Fruit fly (Drosophila melanogaster) whole organism, embryonic: ENCODE results near the gene Prosbeta2R2.
A peak's percentile ranks its signal among the peaks of the same experiment; 100 is the strongest.

ENCODE experiments used
- Adf1 ChIP-seq: fragments of 200-800 bp; sonication (Bioruptor generic); IDR thresholded peaks from 2 replicates; pipeline ENCODE4 v1.3.6; 2022; ENCODE audit warnings: missing biosample characterization, missing genetic modification characterization
- B-H2 ChIP-seq: fragments of 200-800 bp; sonication (Bioruptor generic); optimal IDR thresholded peaks from 2 replicates; lab custom pipeline; 2018; ENCODE audit warnings: missing biosample characterization, mild to moderate bottlenecking, missing genetic modification characterization
- CG10209 ChIP-seq: fragments of 200-800 bp; sonication (Bioruptor generic); optimal IDR thresholded peaks from 3 replicates; lab custom pipeline; 2017; ENCODE audit warnings: missing biosample characterization, mild to moderate bottlenecking, missing genetic modification characterization, missing genetic modification reagents
- CG10979 ChIP-seq: fragments of 200-800 bp; sonication (Bioruptor generic); optimal IDR thresholded peaks from 2 replicates; lab custom pipeline; 2018; ENCODE audit warnings: missing biosample characterization, mild to moderate bottlenecking, missing genetic modification characterization, moderate library complexity
- CG14014 ChIP-seq: fragments of 200-800 bp; sonication (Bioruptor generic); IDR thresholded peaks from 2 replicates; pipeline ENCODE4 v1.3.6; 2022; ENCODE audit warnings: missing biosample characterization, missing genetic modification characterization
- CG16813 ChIP-seq: fragments of 200-800 bp; sonication (Bioruptor generic); IDR thresholded peaks from 3 replicates; pipeline ENCODE4 v1.3.6; 2022; ENCODE audit warnings: missing biosample characterization, missing genetic modification characterization; ENCODE audit not compliant: partially characterized antibody
- CG16815 ChIP-seq: fragments of 200-800 bp; sonication (Bioruptor generic); optimal IDR thresholded peaks from 3 replicates; lab custom pipeline; 2017; ENCODE audit warnings: missing biosample characterization, mild to moderate bottlenecking, missing genetic modification characterization
- CG17186 ChIP-seq: fragments of 200-800 bp; sonication (Bioruptor generic); optimal IDR thresholded peaks from 3 replicates; lab custom pipeline; 2017; ENCODE audit warnings: missing biosample characterization, missing genetic modification reagents, missing genetic modification characterization
- CG34224 ChIP-seq: fragments of 200-800 bp; sonication (Bioruptor generic); IDR thresholded peaks from 3 replicates; pipeline ENCODE4 v1.3.6; 2022; ENCODE audit warnings: missing biosample characterization, missing genetic modification characterization; ENCODE audit not compliant: partially characterized antibody
- CG34376 ChIP-seq: fragments of 200-800 bp; sonication (Bioruptor generic); optimal IDR thresholded peaks from 2 replicates; lab custom pipeline; 2018; ENCODE audit warnings: missing biosample characterization, mild to moderate bottlenecking, missing genetic modification characterization
- CG3995 ChIP-seq: fragments of 200-800 bp; sonication (Bioruptor generic); optimal IDR thresholded peaks from 3 replicates; lab custom pipeline; 2016; ENCODE audit warnings: missing biosample characterization, missing genetic modification characterization
- CG5245 ChIP-seq: fragments of 200-800 bp; sonication (Bioruptor generic); optimal IDR thresholded peaks from 3 replicates; lab custom pipeline; 2016; ENCODE audit warnings: missing biosample characterization, missing genetic modification characterization
- CG9797 ChIP-seq: fragments of 200-800 bp; sonication (Bioruptor generic); optimal IDR thresholded peaks from 3 replicates; lab custom pipeline; 2018; ENCODE audit warnings: missing biosample characterization, mild to moderate bottlenecking, missing genetic modification characterization
- Chrac-16 ChIP-seq: fragments of 200-800 bp; sonication (Bioruptor generic); optimal IDR thresholded peaks from 3 replicates; lab custom pipeline; 2016; ENCODE audit warnings: missing biosample characterization, missing genetic modification characterization
- CrebB ChIP-seq: fragments of 200-800 bp; sonication (Bioruptor generic); optimal IDR thresholded peaks from 3 replicates; lab custom pipeline; 2018; ENCODE audit warnings: missing biosample characterization, mild to moderate bottlenecking, missing genetic modification characterization
- Dref ChIP-seq: fragments of 200-800 bp; sonication (Bioruptor generic); IDR thresholded peaks from 2 replicates; pipeline ENCODE4 v1.3.6; 2022; ENCODE audit warnings: missing biosample characterization, missing genetic modification characterization
- E2f1 ChIP-seq: fragments of 200-800 bp; sonication (Bioruptor generic); IDR thresholded peaks from 2 replicates; pipeline ENCODE4 v1.3.6; 2022; ENCODE audit warnings: missing biosample characterization, missing genetic modification characterization
- Elba2 ChIP-seq: fragments of 200-800 bp; sonication (Bioruptor generic); optimal IDR thresholded peaks from 3 replicates; lab custom pipeline; 2016; ENCODE audit warnings: missing biosample characterization, missing genetic modification characterization
- Hr3 ChIP-seq: fragments of 200-800 bp; sonication (Bioruptor generic); optimal IDR thresholded peaks from 3 replicates; lab custom pipeline; 2016; ENCODE audit warnings: missing biosample characterization, missing genetic modification characterization
- MBD-R2 ChIP-seq: fragments of 200-800 bp; sonication (Bioruptor generic); IDR thresholded peaks from 2 replicates; pipeline ENCODE4 v1.3.6; 2022; ENCODE audit warnings: missing biosample characterization, missing genetic modification characterization
- Nf-YA ChIP-seq: fragments of 200-800 bp; sonication (Bioruptor generic); IDR thresholded peaks from 2 replicates; pipeline ENCODE4 v1.3.6; 2022; ENCODE audit warnings: missing biosample characterization, missing genetic modification characterization
- Pdp1 ChIP-seq, 2 experiments: fragments of 200-800 bp; sonication (Bioruptor generic); optimal IDR thresholded peaks; 3 replicates each; lab custom pipeline; 2016; ENCODE audit warnings: missing biosample characterization in 2 of 2, missing genetic modification characterization in 2 of 2, mild to moderate bottlenecking in 1 of 2, moderate library complexity in 1 of 2
- Rfx ChIP-seq: fragments of 200-800 bp; sonication (Bioruptor generic); IDR thresholded peaks from 2 replicates; pipeline ENCODE4 v1.3.6; 2022; ENCODE audit warnings: missing biosample characterization, missing genetic modification characterization
- Rx ChIP-seq: fragments of 200-800 bp; sonication (Bioruptor generic); IDR thresholded peaks from 2 replicates; pipeline ENCODE4 v1.3.6; 2022; ENCODE audit warnings: missing biosample characterization, missing genetic modification characterization
- Spps ChIP-seq: fragments of 200-800 bp; sonication (Bioruptor generic); optimal IDR thresholded peaks from 2 replicates; lab custom pipeline; 2018; ENCODE audit warnings: missing biosample characterization, mild to moderate bottlenecking, missing genetic modification characterization
- TFAM ChIP-seq: fragments of 200-800 bp; sonication (Bioruptor generic); optimal IDR thresholded peaks from 2 replicates; lab custom pipeline; 2017; ENCODE audit warnings: missing biosample characterization, missing genetic modification characterization, inconsistent platforms
- amos ChIP-seq: fragments of 200-800 bp; sonication (Bioruptor generic); IDR thresholded peaks from 2 replicates; pipeline ENCODE4 v1.3.6; 2022; ENCODE audit warnings: missing biosample characterization, missing genetic modification characterization; ENCODE audit not compliant: partially characterized antibody
- bab2 ChIP-seq: fragments of 200-800 bp; sonication (Bioruptor generic); optimal IDR thresholded peaks from 2 replicates; lab custom pipeline; 2016; ENCODE audit warnings: missing biosample characterization, missing genetic modification characterization
- bbx ChIP-seq: fragments of 200-800 bp; sonication (Bioruptor generic); IDR thresholded peaks from 2 replicates; pipeline ENCODE4 v1.3.6; 2022; ENCODE audit warnings: missing biosample characterization, missing genetic modification characterization; ENCODE audit not compliant: partially characterized antibody
- bcd ChIP-seq: fragments of 200-800 bp; sonication (Bioruptor generic); optimal IDR thresholded peaks from 2 replicates; lab custom pipeline; 2017; ENCODE audit warnings: missing biosample characterization, mild to moderate bottlenecking, missing genetic modification characterization
- btn ChIP-seq: fragments of 200-800 bp; sonication (Bioruptor generic); optimal IDR thresholded peaks from 2 replicates; lab custom pipeline; 2016; ENCODE audit warnings: missing biosample characterization, missing genetic modification characterization
- cad ChIP-seq: fragments of >200 bp; optimal IDR thresholded peaks from 2 replicates; lab custom pipeline; 2017; ENCODE audit warnings: missing biosample characterization, missing genetic modification characterization
- cas ChIP-seq: fragments of 200-800 bp; sonication (Bioruptor generic); IDR thresholded peaks from 2 replicates; pipeline ENCODE4 v1.3.6; 2022; ENCODE audit warnings: missing biosample characterization, missing genetic modification characterization
- chinmo ChIP-seq: fragments of 200-800 bp; sonication (Bioruptor generic); IDR thresholded peaks from 4 replicates; pipeline ENCODE4 v1.3.6; 2022; ENCODE audit warnings: missing biosample characterization, missing genetic modification characterization; ENCODE audit not compliant: partially characterized antibody
- da ChIP-seq: fragments of 200-800 bp; sonication (Bioruptor generic); optimal IDR thresholded peaks from 2 replicates; lab custom pipeline; 2016; ENCODE audit warnings: missing biosample characterization, missing genetic modification characterization
- danr ChIP-seq: fragments of 200-800 bp; sonication (Bioruptor generic); IDR thresholded peaks from 2 replicates; pipeline ENCODE4 v1.3.6; 2022; ENCODE audit warnings: missing biosample characterization, missing genetic modification characterization
- dmrt99B ChIP-seq: fragments of 200-800 bp; sonication (Bioruptor generic); optimal IDR thresholded peaks from 2 replicates; lab custom pipeline; 2018; ENCODE audit warnings: missing biosample characterization, mild to moderate bottlenecking, missing genetic modification characterization, moderate library complexity
- gfzf ChIP-seq: fragments of 200-800 bp; sonication (Bioruptor generic); optimal IDR thresholded peaks from 2 replicates; lab custom pipeline; 2016; ENCODE audit warnings: missing biosample characterization, mild to moderate bottlenecking, missing genetic modification characterization, moderate library complexity
- hbn ChIP-seq: fragments of 200-800 bp; sonication (Bioruptor generic); IDR thresholded peaks from 2 replicates; pipeline ENCODE4 v1.3.6; 2022; ENCODE audit warnings: missing biosample characterization, missing genetic modification characterization; ENCODE audit not compliant: partially characterized antibody
- kay ChIP-seq: fragments of 200-800 bp; sonication (Bioruptor generic); optimal IDR thresholded peaks from 2 replicates; lab custom pipeline; 2016; ENCODE audit warnings: missing biosample characterization, missing genetic modification characterization
- nmo ChIP-seq: fragments of 200-800 bp; sonication (Bioruptor generic); optimal IDR thresholded peaks from 2 replicates; lab custom pipeline; 2018; ENCODE audit warnings: missing biosample characterization, mild to moderate bottlenecking, missing genetic modification characterization, moderate library complexity
- pan ChIP-seq, 4 experiments: fragments of >200 bp in 3 of 4; fragments of 200-800 bp in 1 of 4; sonication (Bioruptor generic) in 1 of 4; optimal IDR thresholded peaks in 3 of 4; IDR thresholded peaks in 1 of 4; 2 replicates each; pipeline versions ENCODE4 v1.3.6 to Lab custom; 2017 to 2022; ENCODE audit warnings: missing biosample characterization in 2 of 4, missing genetic modification characterization in 2 of 4, mixed read lengths in 1 of 4
- pzg ChIP-seq: fragments of 200-800 bp; sonication (Bioruptor generic); optimal IDR thresholded peaks from 3 replicates; lab custom pipeline; 2018; ENCODE audit warnings: missing biosample characterization, mild to moderate bottlenecking, missing genetic modification characterization, moderate library complexity
- sens-2 ChIP-seq: fragments of 200-800 bp; sonication (Bioruptor generic); IDR thresholded peaks from 2 replicates; pipeline ENCODE4 v1.3.6; 2022; ENCODE audit warnings: missing biosample characterization, missing genetic modification characterization
- shn ChIP-seq: fragments of 200-800 bp; sonication (Bioruptor generic); optimal IDR thresholded peaks from 3 replicates; lab custom pipeline; 2016; ENCODE audit warnings: missing biosample characterization, missing genetic modification characterization
- slou ChIP-seq: fragments of 200-800 bp; sonication (Bioruptor generic); optimal IDR thresholded peaks from 3 replicates; lab custom pipeline; 2016; ENCODE audit warnings: missing biosample characterization, missing genetic modification characterization
- so ChIP-seq: fragments of 200-800 bp; sonication (Bioruptor generic); IDR thresholded peaks from 3 replicates; pipeline ENCODE4 v1.3.6; 2022; ENCODE audit warnings: missing biosample characterization, missing genetic modification characterization
- stwl ChIP-seq: fragments of 200-800 bp; sonication (Bioruptor generic); optimal IDR thresholded peaks from 3 replicates; lab custom pipeline; 2018; ENCODE audit warnings: missing biosample characterization, mild to moderate bottlenecking, missing genetic modification characterization, moderate library complexity
- trh ChIP-seq: fragments of 200-800 bp; sonication (Bioruptor generic); optimal IDR thresholded peaks from 2 replicates; lab custom pipeline; 2016; ENCODE audit warnings: missing biosample characterization, missing genetic modification characterization
- zen ChIP-seq: fragments of 200-800 bp; sonication (Bioruptor generic); optimal IDR thresholded peaks from 3 replicates; lab custom pipeline; 2018; ENCODE audit warnings: missing biosample characterization, mild to moderate bottlenecking, missing genetic modification characterization, moderate library complexity

Gene Prosbeta2R2

DNA sequence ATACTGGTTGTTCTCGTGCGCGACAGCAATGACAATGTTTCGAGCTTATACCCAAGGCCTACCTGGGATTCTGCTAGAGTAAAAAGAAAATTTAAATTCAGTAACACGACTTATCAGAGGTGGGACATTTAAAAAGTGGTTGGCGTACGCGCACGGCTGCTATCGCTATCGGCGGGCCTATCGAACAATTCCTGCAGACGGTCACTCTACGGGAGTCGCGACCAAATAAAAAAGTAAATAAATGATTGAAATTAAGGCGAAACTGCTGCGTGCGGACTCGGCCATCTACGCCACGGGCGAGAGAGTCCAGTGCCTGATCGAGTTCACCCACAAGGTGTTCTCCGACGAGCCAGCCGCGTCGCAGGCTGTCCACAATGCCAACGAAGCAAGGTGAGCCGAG lies at the start of gene Prosbeta2R2, which contains the start of gene CG1116:
Gene Prosbeta2R2, minus strand, starts transcription at position 63 of the 400 bp plus-strand sequence.
Gene CG1116, plus strand, starts transcription at position 192 of the 400 bp plus-strand sequence.
- TF ChIP-seq so (GFP tag; lab: Robert Waterston, UW) = no peak
- TF ChIP-seq da (GFP tag; lab: Kevin White, UChicago) = no peak
- TF ChIP-seq bcd (GFP tag; lab: Kevin White, UChicago) = no peak
- no peak for TF ChIP-seq sens-2
- no peak for TF ChIP-seq CrebB
- no peak for TF ChIP-seq Chrac-16 (GFP tag; lab: Kevin White, UChicago)
- TF ChIP-seq zen (tag; lab: Kevin White, UChicago) = no peak
- TF ChIP-seq CG10979 (tag; lab: Kevin White, UChicago) = no peak
- no peak for TF ChIP-seq Pdp1 (GFP tag; optimal IDR thresholded peaks at IDR 0.05; lab: Kevin White, UChicago)
- peak; percentile 66; the same call in 1 of the 4 replicates for TF ChIP-seq chinmo
- TF ChIP-seq B-H2 = no peak
- TF ChIP-seq CG34224 = peak; percentile 58
- TF ChIP-seq slou (GFP tag; lab: Kevin White, UChicago) = no peak
- TF ChIP-seq cas (GFP tag; lab: Robert Waterston, UW) = no peak
- TF ChIP-seq E2f1 (GFP tag; lab: Robert Waterston, UW) = no peak
- TF ChIP-seq kay = no peak
- no peak for TF ChIP-seq CG16815 (GFP tag; lab: Kevin White, UChicago)
- TF ChIP-seq Adf1 (GFP tag; lab: Robert Waterston, UW) = no peak
- TF ChIP-seq pzg (GFP tag; lab: Kevin White, UChicago) = peak; percentile 71
- peak; percentile 55; the same call in 2 of the 3 replicates for TF ChIP-seq CG16813
- TF ChIP-seq dmrt99B (tag; lab: Kevin White, UChicago) = no peak
- peak; percentile 88 for TF ChIP-seq CG9797
- no peak for TF ChIP-seq pan (optimal IDR thresholded peaks at IDR 0.05; lab: Kevin White, UChicago)
- TF ChIP-seq pan (GFP tag; optimal IDR thresholded peaks at IDR 0.05 in 1 of 2, IDR thresholded peaks at IDR 0.05 in 1 of 2) = no peak
- TF ChIP-seq hbn (GFP tag; lab: Robert Waterston, UW) = peak; percentile 30; the same call in 1 of the 2 replicates
- no peak for TF ChIP-seq CG10209 (GFP tag; lab: Kevin White, UChicago)
- TF ChIP-seq CG5245 (GFP tag; lab: Kevin White, UChicago) = no peak
- TF ChIP-seq cad = no peak
- no peak for TF ChIP-seq nmo (GFP tag; lab: Kevin White, UChicago)
- TF ChIP-seq danr (GFP tag; lab: Robert Waterston, UW) = no peak
- no peak for TF ChIP-seq Rfx (GFP tag; lab: Robert Waterston, UW)
- no peak for TF ChIP-seq Spps (tag; lab: Kevin White, UChicago)
- peak; percentile 73 for TF ChIP-seq bbx (GFP tag; lab: Robert Waterston, UW)
- no peak for TF ChIP-seq shn (GFP tag; lab: Kevin White, UChicago)
- no peak for TF ChIP-seq Nf-YA (GFP tag; lab: Robert Waterston, UW)
- TF ChIP-seq CG17186 (GFP tag; lab: Kevin White, UChicago) = peak; percentile 35
- TF ChIP-seq MBD-R2 (GFP tag; lab: Robert Waterston, UW) = peak; percentile 81
- TF ChIP-seq TFAM (GFP tag; lab: Kevin White, UChicago) = no peak
- no peak for TF ChIP-seq CG34376 (GFP tag; lab: Kevin White, UChicago)
- no peak for TF ChIP-seq Rx (GFP tag; lab: Robert Waterston, UW)
- TF ChIP-seq CG14014 (GFP tag; lab: Robert Waterston, UW) = no peak
- TF ChIP-seq bab2 (GFP tag; lab: Kevin White, UChicago) = no peak
- no peak for TF ChIP-seq Elba2 (GFP tag; lab: Kevin White, UChicago)
- peak; percentile 4 for TF ChIP-seq CG3995 (GFP tag; lab: Kevin White, UChicago)
- TF ChIP-seq Hr3 = no peak
- no peak for TF ChIP-seq btn (GFP tag; lab: Kevin White, UChicago)
- peak; percentile 3 for TF ChIP-seq stwl (tag; lab: Kevin White, UChicago)
- no peak for TF ChIP-seq trh (GFP tag; lab: Kevin White, UChicago)
- TF ChIP-seq Dref = peak; percentile 81
- peak; percentile 60 for TF ChIP-seq gfzf (GFP tag; lab: Kevin White, UChicago)
- peak; percentile 60 for TF ChIP-seq amos
